Fruit fly (Drosophila melanogaster) whole organism, embryonic: ENCODE data around the gene CG7483.

Experiments
- CG13296 ChIP-seq: fragments of 200-800 bp; sonication (Bioruptor generic); optimal IDR thresholded peaks from 3 replicates; lab custom pipeline; 2018; ENCODE audit warnings: missing biosample characterization, mild to moderate bottlenecking, missing genetic modification characterization
- CG13775 ChIP-seq: fragments of 200-800 bp; sonication (Bioruptor generic); optimal IDR thresholded peaks from 3 replicates; lab custom pipeline; 2017; ENCODE audit warnings: missing biosample characterization, mild to moderate bottlenecking, missing genetic modification characterization
- CG15269 ChIP-seq: fragments of 200-800 bp; sonication (Bioruptor generic); optimal IDR thresholded peaks from 2 replicates; lab custom pipeline; 2018; ENCODE audit warnings: missing biosample characterization, mild to moderate bottlenecking, missing genetic modification characterization, moderate library complexity
- CG17385 ChIP-seq: fragments of 200-800 bp; sonication (Bioruptor generic); optimal IDR thresholded peaks from 3 replicates; lab custom pipeline; 2018; ENCODE audit warnings: missing biosample characterization, mild to moderate bottlenecking, missing genetic modification characterization
- CG3726 ChIP-seq: fragments of 200-800 bp; sonication (Bioruptor generic); IDR thresholded peaks from 3 replicates; pipeline ENCODE4, ENCODE4 v1.3.6; 2022; ENCODE audit warnings: missing biosample characterization, missing genetic modification characterization
- Hsf ChIP-seq: fragments of 200-800 bp; sonication (Bioruptor generic); optimal IDR thresholded peaks from 3 replicates; lab custom pipeline; 2016; ENCODE audit warnings: missing biosample characterization, missing genetic modification characterization
- Optix ChIP-seq: fragments of 200-800 bp; sonication (Bioruptor generic); IDR thresholded peaks from 3 replicates; pipeline ENCODE4 v1.3.6; 2022; ENCODE audit warnings: missing biosample characterization, missing genetic modification characterization
- PHDP ChIP-seq: fragments of 200-800 bp; sonication (Bioruptor generic); optimal IDR thresholded peaks from 3 replicates; lab custom pipeline; 2018; ENCODE audit warnings: missing biosample characterization, mild to moderate bottlenecking, missing genetic modification characterization, moderate library complexity
- bsh ChIP-seq, 2 experiments: fragments of 200-800 bp; sonication (Bioruptor generic); optimal IDR thresholded peaks; 2 replicates each; lab custom pipeline; 2017 to 2018; ENCODE audit warnings: mild to moderate bottlenecking in 2 of 2, missing biosample characterization in 2 of 2, missing genetic modification characterization in 2 of 2, moderate library complexity in 1 of 2
- cato ChIP-seq: fragments of 200-800 bp; sonication (Bioruptor generic); optimal IDR thresholded peaks from 2 replicates; lab custom pipeline; 2016; ENCODE audit warnings: missing biosample characterization, missing genetic modification characterization, borderline replicate concordance
- mirr ChIP-seq: fragments of 200-800 bp; sonication (Bioruptor generic); optimal IDR thresholded peaks from 3 replicates; lab custom pipeline; 2018; ENCODE audit warnings: missing biosample characterization, mild to moderate bottlenecking, missing genetic modification characterization
- sna ChIP-seq: fragments of 200-800 bp; sonication (Bioruptor generic); IDR thresholded peaks from 2 replicates; pipeline ENCODE4 v1.3.6; 2022; ENCODE audit warnings: missing biosample characterization, missing genetic modification characterization; ENCODE audit not compliant: partially characterized antibody
- tap ChIP-seq: fragments of 200-800 bp; optimal IDR thresholded peaks from 3 replicates; lab custom pipeline; 2019; ENCODE audit warnings: missing biosample characterization, mild to moderate bottlenecking, missing genetic modification characterization, moderate library complexity

DNA sequence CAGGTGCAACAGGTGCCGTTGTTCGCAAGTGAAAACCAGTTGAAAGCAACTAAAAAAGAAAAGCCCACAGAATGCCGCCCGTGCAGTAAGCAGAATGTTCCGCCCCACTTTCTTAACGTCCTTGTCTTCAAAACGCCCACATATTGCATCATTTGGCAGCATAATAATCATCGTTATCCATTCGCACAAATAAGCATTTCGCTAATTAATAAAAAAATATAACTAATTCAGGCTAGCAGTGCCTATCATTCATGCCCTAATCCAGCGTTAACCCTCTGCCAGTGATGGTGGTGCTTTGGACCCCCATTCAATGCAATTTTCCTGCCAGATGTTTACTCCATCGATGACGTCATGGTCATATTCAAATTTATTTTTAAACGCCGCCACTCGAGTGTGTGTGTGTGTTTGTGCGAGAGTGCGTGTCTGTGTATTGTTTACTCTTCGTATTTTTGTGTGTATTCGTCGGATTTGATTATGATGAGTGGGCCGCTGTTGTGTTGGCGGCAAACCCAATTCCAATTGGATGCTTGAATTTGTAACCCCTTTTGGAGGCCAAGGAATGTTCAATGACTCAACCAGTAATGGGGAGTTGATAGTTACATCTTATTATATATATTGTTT is 44.5 kb downstream of the CG7483 start:
- TF ChIP-seq Optix (GFP tag; lab: Robert Waterston, UW) (no peak), CG13296 (no peak), CG13775 (no peak), mirr (GFP tag; lab: Kevin White, UChicago) (peak; percentile 37), bsh (GFP tag; optimal IDR thresholded peaks at IDR 0.05; lab: Kevin White, UChicago) (no peak), sna (no peak), tap (peak; percentile 8), CG17385 (GFP tag; lab: Kevin White, UChicago) (no peak), Hsf (GFP tag; lab: Kevin White, UChicago) (no peak), CG15269 (no peak), cato (GFP tag; lab: Kevin White, UChicago) (no peak), CG3726 (GFP tag; lab: Robert Waterston, UW) (no peak), PHDP (tag; lab: Kevin White, UChicago) (no peak)
